Fruit fly (Drosophila melanogaster): ENCODE results near the gene CG9926.

DNA sequence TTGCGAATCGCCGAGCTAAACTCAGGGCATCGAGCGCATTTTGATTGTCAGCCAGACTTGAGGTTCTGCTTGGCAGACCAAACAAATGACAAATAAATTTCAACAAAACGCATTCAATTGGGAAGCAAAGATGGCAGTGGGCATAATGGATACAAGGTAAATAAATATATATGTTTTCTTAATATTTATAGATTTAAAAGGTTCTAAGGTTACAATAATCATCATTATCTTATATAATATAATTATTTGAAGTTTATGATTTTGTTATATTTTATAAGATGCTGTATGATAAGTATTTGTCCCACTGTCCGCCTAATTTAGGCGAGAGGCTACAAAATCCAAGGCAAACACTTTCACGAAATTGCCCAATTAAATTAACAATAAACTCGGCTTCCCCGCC lies 32.9 kb downstream of the CG9926 start:
- peak; percentile 31 for TF ChIP-seq CG34367 (tag; optimal IDR thresholded peaks at IDR 0.05)
- TF ChIP-seq CG9948 (tag; optimal IDR thresholded peaks at IDR 0.05), result peak; percentile 26
- peak; percentile 28 for TF ChIP-seq CG17806 (tag; optimal IDR thresholded peaks at IDR 0.05)
- TF ChIP-seq EcR (GFP tag; optimal IDR thresholded peaks at IDR 0.05), result no peak
- no peak for TF ChIP-seq CG8301 (tag; optimal IDR thresholded peaks at IDR 0.05)
- peak; percentile 51 for TF ChIP-seq CG8159 (tag; optimal IDR thresholded peaks at IDR 0.05)
- TF ChIP-seq fd96Ca (GFP tag; IDR thresholded peaks at IDR 0.05), result no peak
- TF ChIP-seq Pif1B (GFP tag; optimal IDR thresholded peaks at IDR 0.05), result no peak
